Worm (Caenorhabditis elegans): ENCODE results near the gene xbp-1.

- TF ChIP-seq nhr-11 (tag; optimal IDR thresholded peaks at IDR 0.05) (no peak), che-1 (tag; optimal IDR thresholded peaks at IDR 0.05) (no peak), dve-1 (tag; optimal IDR thresholded peaks at IDR 0.05) (no peak), pqm-1 (tag; optimal IDR thresholded peaks at IDR 0.05) (no peak), ceh-14 (tag; optimal IDR thresholded peaks at IDR 0.05) (no peak), ama-1 (optimal IDR thresholded peaks at IDR 0.05) (no peak), K02D7.2 (tag; optimal IDR thresholded peaks at IDR 0.05) (no peak), madf-2 (tag; optimal IDR thresholded peaks at IDR 0.05) (no peak)
Observed at ce11 chrIII:4209188-4209587, 15.6 kb downstream of the xbp-1 start, which contains the start of gene phlp-2.
